Worm (Caenorhabditis elegans) whole organism, L4 larva: ENCODE measurements around the gene Y55D5A.1.

Experiments used
- D1046.2 ChIP-seq: fragments of 200-800 bp; sonication (Bioruptor generic); IDR thresholded peaks from 2 replicates; pipeline ENCODE4 v1.3.6; 2022; ENCODE audit warnings: missing genetic modification characterization, missing compliant biosample characterization
- F37D6.2 ChIP-seq: sonication (generic microtip); optimal IDR thresholded peaks from 2 replicates; lab custom pipeline; 2016; ENCODE audit warnings: mild to moderate bottlenecking, missing genetic modification characterization, missing compliant biosample characterization
- R02D3.7 ChIP-seq: fragments of 150-350 bp; sonication (generic microtip); optimal IDR thresholded peaks from 3 replicates; lab custom pipeline; 2014; ENCODE audit warnings: missing biosample characterization, missing genetic modification characterization
- Y5F2A.4 ChIP-seq: fragments of 200-800 bp; sonication (Bioruptor generic); optimal IDR thresholded peaks from 2 replicates; lab custom pipeline; 2018; ENCODE audit warnings: mild to moderate bottlenecking, missing genetic modification characterization, missing compliant biosample characterization
- Y75B8A.6 ChIP-seq: fragments of 200-800 bp; sonication (Bioruptor generic); IDR thresholded peaks from 2 replicates; pipeline ENCODE4 v1.3.6; 2022; ENCODE audit warnings: missing genetic modification reagents, missing genetic modification characterization, missing compliant biosample characterization
- aha-1 ChIP-seq: fragments of 150-350 bp; peaks from one replicate; lab custom pipeline; 2014; ENCODE audit warnings: missing biosample characterization, missing genetic modification characterization
- attf-4 ChIP-seq: sonication (generic microtip); optimal IDR thresholded peaks from 3 replicates; lab custom pipeline; 2017; ENCODE audit warnings: missing biosample characterization, missing genetic modification characterization
- ceh-20 ChIP-seq: fragments of 200-800 bp; sonication (Bioruptor generic); IDR thresholded peaks from 2 replicates; pipeline ENCODE4 v1.3.6; 2022; ENCODE audit warnings: missing genetic modification reagents, missing genetic modification characterization, missing compliant biosample characterization
- ceh-28 ChIP-seq: fragments of 150-350 bp; optimal IDR thresholded peaks from 2 replicates; lab custom pipeline; 2014; ENCODE audit warnings: missing biosample characterization, missing genetic modification reagents, missing genetic modification characterization
- ceh-32 ChIP-seq: sonication (generic microtip); optimal IDR thresholded peaks from 2 replicates; lab custom pipeline; 2016; ENCODE audit warnings: mild to moderate bottlenecking, missing genetic modification characterization, missing compliant biosample characterization; ENCODE audit not compliant: poor library complexity
- ctbp-1 ChIP-seq: fragments of 200-800 bp; sonication (Bioruptor generic); IDR thresholded peaks from 2 replicates; pipeline ENCODE4 v1.3.6; 2022; ENCODE audit warnings: missing genetic modification reagents, missing genetic modification characterization, missing compliant biosample characterization
- daf-16 ChIP-seq, 3 experiments: sonication (generic microtip); optimal IDR thresholded peaks; 2 replicates each; lab custom pipeline; 2016 to 2017; ENCODE audit warnings: missing genetic modification characterization in 3 of 3, missing genetic modification reagents in 3 of 3, mild to moderate bottlenecking in 2 of 3, missing compliant biosample characterization in 2 of 3, missing biosample characterization in 1 of 3, moderate library complexity in 1 of 3
- daf-19 ChIP-seq: fragments of 200-800 bp; sonication (Bioruptor generic); conservative IDR thresholded peaks from 2 replicates; pipeline ENCODE4 v1.3.6; 2022; ENCODE audit warnings: missing genetic modification characterization, missing compliant biosample characterization
- daf-8 ChIP-seq: fragments of 200-800 bp; sonication (Bioruptor generic); IDR thresholded peaks from 2 replicates; pipeline ENCODE4 v1.3.6; 2022; ENCODE audit warnings: missing genetic modification characterization, missing compliant biosample characterization
- dmd-9 ChIP-seq: fragments of 200-800 bp; sonication (Bioruptor generic); IDR thresholded peaks from 2 replicates; pipeline ENCODE4 v1.3.6; 2022; ENCODE audit warnings: missing genetic modification reagents, missing genetic modification characterization, missing compliant biosample characterization
- dpl-1 ChIP-seq: fragments of 150-350 bp; optimal IDR thresholded peaks from 2 replicates; lab custom pipeline; 2014; ENCODE audit warnings: missing biosample characterization, missing genetic modification reagents, missing genetic modification characterization
- duxl-1 ChIP-seq: sonication (generic microtip); optimal IDR thresholded peaks from 2 replicates; lab custom pipeline; 2016; ENCODE audit warnings: mild to moderate bottlenecking, missing genetic modification characterization, moderate library complexity, missing compliant biosample characterization; ENCODE audit not compliant: poor library complexity
- fos-1 ChIP-seq: fragments of 150-350 bp; optimal IDR thresholded peaks from 2 replicates; lab custom pipeline; 2014; ENCODE audit warnings: missing biosample characterization, missing genetic modification characterization
- hif-1 ChIP-seq, 2 experiments: sonication (generic microtip); optimal IDR thresholded peaks; 2 replicates each; lab custom pipeline; 2016 to 2017; ENCODE audit warnings: missing compliant biosample characterization in 2 of 2, missing genetic modification characterization in 2 of 2, missing genetic modification reagents in 2 of 2, missing genotype in 2 of 2, mild to moderate bottlenecking in 1 of 2
- hlh-11 ChIP-seq: fragments of 200-800 bp; sonication (Bioruptor generic); optimal IDR thresholded peaks from 2 replicates; lab custom pipeline; 2018; ENCODE audit warnings: mild to moderate bottlenecking, missing genetic modification characterization, missing compliant biosample characterization
- jun-1 ChIP-seq: fragments of 150-350 bp; optimal IDR thresholded peaks from 2 replicates; lab custom pipeline; 2014; ENCODE audit warnings: missing biosample characterization, missing genetic modification reagents, missing genetic modification characterization
- lim-7 ChIP-seq: fragments of 200-800 bp; sonication (Bioruptor generic); IDR thresholded peaks from 2 replicates; pipeline ENCODE4 v1.3.6; 2022; ENCODE audit warnings: missing genetic modification characterization, missing compliant biosample characterization
- lin-13 ChIP-seq: fragments of 150-350 bp; optimal IDR thresholded peaks from 2 replicates; lab custom pipeline; 2014; ENCODE audit warnings: missing biosample characterization, missing genetic modification reagents, missing genetic modification characterization
- lin-15B ChIP-seq: fragments of 150-350 bp; sonication (generic microtip); optimal IDR thresholded peaks from 3 replicates; lab custom pipeline; 2014; ENCODE audit warnings: missing biosample characterization, missing genetic modification characterization
- lin-38 ChIP-seq: fragments of 200-800 bp; sonication (Bioruptor generic); IDR thresholded peaks from 2 replicates; pipeline ENCODE4 v1.3.6; 2022; ENCODE audit warnings: missing genetic modification reagents, missing genetic modification characterization, missing compliant biosample characterization
- lin-39 ChIP-seq: fragments of 150-350 bp; optimal IDR thresholded peaks from 2 replicates; lab custom pipeline; 2014; ENCODE audit warnings: missing biosample characterization, missing genetic modification reagents, missing genetic modification characterization
- lir-3 ChIP-seq: sonication (generic microtip); optimal IDR thresholded peaks from 2 replicates; lab custom pipeline; 2016; ENCODE audit warnings: mild to moderate bottlenecking, missing genetic modification characterization, missing compliant biosample characterization
- madf-5 ChIP-seq, 2 experiments: fragments of 200-800 bp; sonication (Bioruptor generic); IDR thresholded peaks; 2 replicates each; pipeline ENCODE4 v1.3.6; 2022; ENCODE audit warnings: missing compliant biosample characterization in 2 of 2, missing genetic modification characterization in 2 of 2
- madf-9 ChIP-seq: fragments of 200-800 bp; sonication (Bioruptor generic); conservative IDR thresholded peaks from 2 replicates; pipeline ENCODE4 v1.3.6; 2022; ENCODE audit warnings: missing genetic modification reagents, missing genetic modification characterization, missing compliant biosample characterization
- mdl-1 ChIP-seq, 2 experiments: fragments of 150-350 bp in 1 of 2; sonication (generic microtip) in 1 of 2; optimal IDR thresholded peaks; 2 replicates each; lab custom pipeline; 2014 to 2017; ENCODE audit warnings: missing biosample characterization in 2 of 2, missing genetic modification characterization in 2 of 2
- nhr-10 ChIP-seq: fragments of 150-350 bp; optimal IDR thresholded peaks from 2 replicates; lab custom pipeline; 2014; ENCODE audit warnings: missing biosample characterization, missing genetic modification characterization
- nhr-111 ChIP-seq: fragments of 200-800 bp; sonication (Bioruptor generic); optimal IDR thresholded peaks from 2 replicates; lab custom pipeline; 2018; ENCODE audit warnings: mild to moderate bottlenecking, missing genetic modification characterization, missing compliant biosample characterization
- nhr-237 ChIP-seq: sonication (generic microtip); optimal IDR thresholded peaks from 2 replicates; lab custom pipeline; 2017; ENCODE audit warnings: missing biosample characterization, missing genetic modification characterization
- nhr-25 ChIP-seq: sonication (generic microtip); optimal IDR thresholded peaks from 2 replicates; lab custom pipeline; 2017; ENCODE audit warnings: missing genetic modification characterization, mild to moderate bottlenecking, missing compliant biosample characterization, antibody characterized with exemption, moderate library complexity, borderline replicate concordance; ENCODE audit not compliant: insufficient read depth
- nhr-28 ChIP-seq: fragments of 150-350 bp; optimal IDR thresholded peaks from 2 replicates; lab custom pipeline; 2014; ENCODE audit warnings: missing biosample characterization, missing genetic modification characterization
- nhr-76 ChIP-seq: fragments of 150-350 bp; optimal IDR thresholded peaks from 2 replicates; lab custom pipeline; 2014; ENCODE audit warnings: missing biosample characterization, missing genetic modification characterization
- nhr-77 ChIP-seq: fragments of 150-350 bp; optimal IDR thresholded peaks from 2 replicates; lab custom pipeline; 2014; ENCODE audit warnings: missing biosample characterization, missing genetic modification characterization
- saeg-2 ChIP-seq: fragments of 200-800 bp; sonication (Bioruptor generic); IDR thresholded peaks from 2 replicates; pipeline ENCODE4 v1.3.6; 2022; ENCODE audit warnings: missing genetic modification reagents, missing genetic modification characterization, missing compliant biosample characterization
- sdz-12 ChIP-seq: fragments of 200-800 bp; sonication (Bioruptor generic); optimal IDR thresholded peaks from 2 replicates; lab custom pipeline; 2018; ENCODE audit warnings: mild to moderate bottlenecking, missing genetic modification characterization, missing compliant biosample characterization
- spr-1 ChIP-seq: sonication (generic microtip); optimal IDR thresholded peaks from 2 replicates; lab custom pipeline; 2016; ENCODE audit warnings: mild to moderate bottlenecking, missing genetic modification characterization, missing compliant biosample characterization
- spr-3 ChIP-seq: fragments of 200-800 bp; sonication (Bioruptor generic); optimal IDR thresholded peaks from 2 replicates; lab custom pipeline; 2018; ENCODE audit warnings: mild to moderate bottlenecking, missing genetic modification characterization, missing compliant biosample characterization
- tag-97 ChIP-seq: fragments of 200-800 bp; sonication (Bioruptor generic); IDR thresholded peaks from 2 replicates; pipeline ENCODE4 v1.3.6; 2022; ENCODE audit warnings: missing genetic modification characterization, missing compliant biosample characterization
- tra-1 ChIP-seq: fragments of 200-800 bp; sonication (Bioruptor generic); IDR thresholded peaks from 2 replicates; pipeline ENCODE4 v1.3.6; 2022; ENCODE audit warnings: missing genetic modification reagents, missing genetic modification characterization, missing compliant biosample characterization
- unc-62 ChIP-seq, 3 experiments: fragments of 150-350 bp in 1 of 3; sonication (generic microtip); optimal IDR thresholded peaks in 2 of 3; peaks in 1 of 3; 1 replicate in 1 of 3; 2 replicates in 2 of 3; lab custom pipeline; 2014 to 2017; ENCODE audit warnings: missing biosample characterization in 3 of 3, missing genetic modification characterization in 3 of 3, missing genetic modification reagents in 3 of 3, missing genotype in 1 of 3
- vab-7 ChIP-seq: fragments of 200-800 bp; sonication (Bioruptor generic); IDR thresholded peaks from 2 replicates; pipeline ENCODE4 v1.3.6; 2022; ENCODE audit warnings: missing genetic modification reagents, missing genetic modification characterization, missing compliant biosample characterization
- zag-1 ChIP-seq: fragments of 150-350 bp; optimal IDR thresholded peaks from 2 replicates; lab custom pipeline; 2014; ENCODE audit warnings: missing biosample characterization, missing genetic modification characterization
- zfp-3 ChIP-seq: fragments of 200-800 bp; sonication (Bioruptor generic); conservative IDR thresholded peaks from 2 replicates; pipeline ENCODE4 v1.3.6; 2022; ENCODE audit warnings: missing genetic modification reagents, missing genetic modification characterization, missing compliant biosample characterization
- zip-11 ChIP-seq: fragments of 200-800 bp; sonication (Bioruptor generic); IDR thresholded peaks from 2 replicates; pipeline ENCODE4 v1.3.6; 2022; ENCODE audit warnings: missing genetic modification characterization, missing compliant biosample characterization
- ztf-11 ChIP-seq: fragments of 150-350 bp; optimal IDR thresholded peaks from 2 replicates; lab custom pipeline; 2014; ENCODE audit warnings: missing biosample characterization, missing genetic modification characterization
- ztf-7 ChIP-seq: fragments of 150-350 bp; optimal IDR thresholded peaks from 2 replicates; lab custom pipeline; 2014; ENCODE audit warnings: missing biosample characterization, missing genetic modification characterization

Y55D5A.1 gene

ce11 chrIII:2948310-2948961 lies 33.8 kb upstream of the Y55D5A.1 start (continued):
- TF ChIP-seq ztf-7 (tag; lab: Kevin White, UChicago): no peak
- no peak for TF ChIP-seq madf-9
- TF ChIP-seq duxl-1: no peak
- no peak for TF ChIP-seq attf-4 (tag; lab: Kevin White, UChicago)
- 0 out of 2 replicates have a peak, but pooled peaks have one; percentile 17 for TF ChIP-seq lin-38 (GFP tag; lab: Robert Waterston, UW)
- no peak for TF ChIP-seq lir-3 (tag; lab: Kevin White, UChicago)
- TF ChIP-seq Y75B8A.6 (GFP tag; lab: Robert Waterston, UW): no peak
- TF ChIP-seq mdl-1 (tag; optimal IDR thresholded peaks at IDR 0.05; lab: Kevin White, UChicago): peak in 1 of 2 experiments; percentile 65
- no peak for TF ChIP-seq zfp-3 (GFP tag; lab: Robert Waterston, UW)
- no peak for TF ChIP-seq nhr-25 (tag; lab: Kevin White, UChicago)
- TF ChIP-seq lin-13 (GFP tag; lab: Kevin White, UChicago): no peak
- no peak for TF ChIP-seq nhr-10
- TF ChIP-seq tag-97 (GFP tag; lab: Robert Waterston, UW): no peak
- TF ChIP-seq ztf-11 (tag; lab: Kevin White, UChicago): no peak
- TF ChIP-seq madf-5 (GFP tag; IDR thresholded peaks at IDR 0.05; lab: Robert Waterston, UW): no peak
- TF ChIP-seq nhr-237: no peak
- TF ChIP-seq nhr-76: no peak
- no peak for TF ChIP-seq daf-8
- peak; percentile 74 for TF ChIP-seq nhr-77 (tag; lab: Kevin White, UChicago)
- TF ChIP-seq lin-15B (tag; lab: Kevin White, UChicago): no peak
- no peak for TF ChIP-seq nhr-111 (GFP tag; lab: Kevin White, UChicago)
- no peak for TF ChIP-seq zag-1 (tag; lab: Kevin White, UChicago)
- no peak for TF ChIP-seq saeg-2 (GFP tag; lab: Robert Waterston, UW)
- no peak for TF ChIP-seq Y5F2A.4
- TF ChIP-seq fos-1 (tag; lab: Kevin White, UChicago): no peak
- TF ChIP-seq daf-16 (GFP tag; optimal IDR thresholded peaks at IDR 0.05; lab: Kevin White, UChicago): no peak
- TF ChIP-seq daf-16 (tag; optimal IDR thresholded peaks at IDR 0.05; lab: Kevin White, UChicago): peak; percentile 49
- TF ChIP-seq vab-7: no peak
- no peak for TF ChIP-seq ceh-20 (GFP tag; lab: Robert Waterston, UW)
- TF ChIP-seq D1046.2 (GFP tag; lab: Robert Waterston, UW): no peak
- no peak for TF ChIP-seq unc-62 (GFP tag; optimal IDR thresholded peaks at IDR 0.05 in 1 of 2; lab: Kevin White, UChicago)
- TF ChIP-seq unc-62 (tag; optimal IDR thresholded peaks at IDR 0.05; lab: Kevin White, UChicago): no peak
- TF ChIP-seq dpl-1 (GFP tag; lab: Kevin White, UChicago): peak; percentile 24
- TF ChIP-seq hlh-11: peak; percentile 83
- no peak for TF ChIP-seq ctbp-1 (GFP tag; lab: Robert Waterston, UW)
- TF ChIP-seq zip-11: no peak
- TF ChIP-seq tra-1 (GFP tag; lab: Robert Waterston, UW): 0 out of 2 replicates have a peak, but pooled peaks have one; percentile 34
- TF ChIP-seq lin-39: no peak
- no peak for TF ChIP-seq aha-1 (tag; lab: Kevin White, UChicago)
- no peak for TF ChIP-seq lim-7 (GFP tag; lab: Robert Waterston, UW)
- no peak for TF ChIP-seq F37D6.2 (tag; lab: Kevin White, UChicago)
- no peak for TF ChIP-seq ceh-32 (tag; lab: Kevin White, UChicago)
- TF ChIP-seq R02D3.7 (tag; lab: Kevin White, UChicago): no peak
- no peak for TF ChIP-seq spr-3
- no peak for TF ChIP-seq jun-1 (tag; lab: Kevin White, UChicago)
- no peak for TF ChIP-seq sdz-12 (GFP tag; lab: Kevin White, UChicago)
- TF ChIP-seq ceh-28: no peak
- TF ChIP-seq spr-1 (tag; lab: Kevin White, UChicago): no peak
- TF ChIP-seq dmd-9 (GFP tag; lab: Robert Waterston, UW): no peak
- TF ChIP-seq nhr-28: peak; percentile 88
- no peak for TF ChIP-seq daf-19 (GFP tag; lab: Robert Waterston, UW)
- TF ChIP-seq hif-1 (tag; optimal IDR thresholded peaks at IDR 0.05; lab: Kevin White, UChicago): no peak
